Fruit fly (Drosophila melanogaster): ENCODE data around the gene CG12499.

Gene CG12499

dm6 chr3R:22410537-22411360, 35.6 kb downstream of the CG12499 start, which contains the start of the genes CG13850 and lqfR (continued):
- TF ChIP-seq CG4360 (GFP tag; IDR thresholded peaks at IDR 0.05) (no peak), Stat92E (GFP tag; optimal IDR thresholded peaks at IDR 0.05) (no peak), CG11560 (tag; IDR thresholded peaks at IDR 0.05) (no peak; the same call in 2 of the 3 replicates), tna (GFP tag; IDR thresholded peaks at IDR 0.05; ENCODE audit: partially characterized antibody) (no peak), disco-r (GFP tag; optimal IDR thresholded peaks at IDR 0.05) (no peak), slbo (GFP tag; IDR thresholded peaks at IDR 0.05) (peak; percentile 79), wor (GFP tag; IDR thresholded peaks at IDR 0.05) (0 out of 2 replicates have a peak, but pooled peaks have one; percentile 35), Hey (tag; optimal IDR thresholded peaks at IDR 0.05) (no peak), CG2202 (tag; optimal IDR thresholded peaks at IDR 0.05) (peak; percentile 6), nom (GFP tag; optimal IDR thresholded peaks at IDR 0.05) (no peak), MESR4 (GFP tag; optimal IDR thresholded peaks at IDR 0.05) (peak; percentile 28), CG2120 (GFP tag; optimal IDR thresholded peaks at IDR 0.05) (peak; percentile 92), knrl (GFP tag; IDR thresholded peaks at IDR 0.05; ENCODE audit: partially characterized antibody) (no peak), trh (GFP tag; optimal IDR thresholded peaks at IDR 0.05) (peak; percentile 68), Pdp1 (GFP tag; optimal IDR thresholded peaks at IDR 0.05) (peak; percentile 80 to 90), CG17612 (GFP tag; IDR thresholded peaks at IDR 0.05) (no peak), Elba2 (GFP tag; optimal IDR thresholded peaks at IDR 0.05) (peak; percentile 71), zfh2 (GFP tag; optimal IDR thresholded peaks at IDR 0.05) (peak; percentile 92), Neu2 (GFP tag; optimal IDR thresholded peaks at IDR 0.05; ENCODE audit: borderline replicate concordance) (no peak), scrt (GFP tag; optimal IDR thresholded peaks at IDR 0.05) (no peak), jumu (GFP tag; optimal IDR thresholded peaks at IDR 0.05) (peak; percentile 81), CG8388 (GFP tag; optimal IDR thresholded peaks at IDR 0.05) (peak; percentile 2), al (GFP tag; IDR thresholded peaks at IDR 0.05) (peak; percentile 60; the same call in 1 of the 2 replicates), seq (GFP tag; IDR thresholded peaks at IDR 0.05) (no peak), jing (GFP tag; optimal IDR thresholded peaks at IDR 0.05) (no peak), CG10654 (GFP tag; optimal IDR thresholded peaks at IDR 0.05) (peak; percentile 81), CG32767 (GFP tag; IDR thresholded peaks at IDR 0.05) (no peak), CG17359 (tag; optimal IDR thresholded peaks at IDR 0.05) (peak; percentile 54), HmgD (GFP tag; optimal IDR thresholded peaks at IDR 0.05) (peak; percentile 76), CG4707 (GFP tag; optimal IDR thresholded peaks at IDR 0.05) (no peak), Side (GFP tag; optimal IDR thresholded peaks at IDR 0.05) (peak; percentile 66), Lpt (GFP tag; optimal IDR thresholded peaks at IDR 0.05) (no peak), stwl (tag; optimal IDR thresholded peaks at IDR 0.05) (peak; percentile 66), CG3847 (GFP tag; IDR thresholded peaks at IDR 0.05) (peak; percentile 79), HHEX (GFP tag; optimal IDR thresholded peaks at IDR 0.05) (peak; percentile 56), CG12104 (GFP tag; optimal IDR thresholded peaks at IDR 0.05) (peak; percentile 70), mld (GFP tag; IDR thresholded peaks at IDR 0.05; ENCODE audit: partially characterized antibody) (no peak), Fer1 (GFP tag; optimal IDR thresholded peaks at IDR 0.05) (no peak), fd64A (GFP tag; optimal IDR thresholded peaks at IDR 0.05) (no peak), CG15696 (tag; optimal IDR thresholded peaks at IDR 0.05) (peak; percentile 51), croc (GFP tag; conservative IDR thresholded peaks at IDR 0.05) (peak; percentile 39; the same call in 1 of the 3 replicates), CG7745 (tag; optimal IDR thresholded peaks at IDR 0.05) (no peak), Fer3 (tag; optimal IDR thresholded peaks at IDR 0.05) (peak; percentile 64), hkb (optimal IDR thresholded peaks at IDR 0.05) (peak; percentile 52), hkb (GFP tag; IDR thresholded peaks at IDR 0.05) (no peak), CG18764 (GFP tag; optimal IDR thresholded peaks at IDR 0.05) (peak; percentile 66), CG7271 (tag; optimal IDR thresholded peaks at IDR 0.05) (no peak), sug (tag; optimal IDR thresholded peaks at IDR 0.05) (peak; percentile 77), gem (tag; optimal IDR thresholded peaks at IDR 0.05) (no peak)
